Worm (Caenorhabditis elegans): ENCODE data around the gene Y41C4A.12.

ce11 chrIII:11730312-11730711, 3.8 kb upstream of the Y41C4A.12 start, which contains the start of gene Y41C4A.18:
- TF ChIP-seq che-1 (tag; optimal IDR thresholded peaks at IDR 0.05), result no peak
- TF ChIP-seq ama-1 (optimal IDR thresholded peaks at IDR 0.05), result no peak
- no peak for TF ChIP-seq hlh-30 (tag; optimal IDR thresholded peaks at IDR 0.05; ENCODE audit: insufficient read depth)
- TF ChIP-seq unc-3 (GFP tag; conservative IDR thresholded peaks at IDR 0.05), result no peak
- TF ChIP-seq unc-3 (tag; optimal IDR thresholded peaks at IDR 0.05), result no peak
- no peak for TF ChIP-seq nhr-11 (tag; optimal IDR thresholded peaks at IDR 0.05)
- TF ChIP-seq tbx-2 (tag; optimal IDR thresholded peaks at IDR 0.05), result no peak
- no peak for TF ChIP-seq fkh-10 (GFP tag; optimal IDR thresholded peaks at IDR 0.05)
- no peak for TF ChIP-seq Y22D7AL.16 (tag; optimal IDR thresholded peaks at IDR 0.05)
- TF ChIP-seq ceh-2 (tag; optimal IDR thresholded peaks at IDR 0.05), result no peak
- no peak for TF ChIP-seq pax-1 (tag; optimal IDR thresholded peaks at IDR 0.05)
- TF ChIP-seq elt-4 (tag; optimal IDR thresholded peaks at IDR 0.05), result no peak
- no peak for TF ChIP-seq hlh-8 (tag; optimal IDR thresholded peaks at IDR 0.05)
- no peak for TF ChIP-seq pqm-1 (tag; optimal IDR thresholded peaks at IDR 0.05)

All from whole organism, late embryonic.